Fruit fly (Drosophila melanogaster): ENCODE data around the gene CG13055.

Gene CG13055

DNA sequence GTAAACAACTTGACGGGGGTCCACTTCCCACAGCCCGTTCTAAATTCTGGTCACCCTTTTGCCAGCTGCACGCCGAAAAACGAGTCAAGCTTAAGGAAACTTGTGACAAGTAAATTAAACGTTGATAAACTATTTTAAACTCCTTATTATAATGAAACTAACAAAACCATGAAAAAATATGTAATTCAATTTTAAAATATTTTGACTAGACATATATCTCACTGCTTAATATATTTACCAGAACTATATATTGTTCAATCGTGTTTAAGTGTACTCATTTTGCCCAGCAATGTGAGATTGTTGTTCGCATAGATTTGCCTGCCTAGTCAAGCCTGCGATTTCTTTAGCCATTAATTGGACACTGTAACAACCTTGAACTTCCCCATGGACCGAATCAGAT, 7.4 kb upstream of the CG13055 start, which contains the start of gene CG13053 (continued):
- TF ChIP-seq salr (GFP tag; optimal IDR thresholded peaks at IDR 0.05) (peak in 1 of 2 experiments; percentile 25), svp (GFP tag) (no peak), Hr38 (GFP tag; optimal IDR thresholded peaks at IDR 0.05) (no peak), ss (GFP tag; optimal IDR thresholded peaks at IDR 0.05) (peak; percentile 50 to 73), pdm3 (GFP tag; optimal IDR thresholded peaks at IDR 0.05) (no peak), Eip78C (GFP tag) (peak; percentile 89), Eip75B (GFP tag; optimal IDR thresholded peaks at IDR 0.05) (peak; percentile 58)

DNA sequence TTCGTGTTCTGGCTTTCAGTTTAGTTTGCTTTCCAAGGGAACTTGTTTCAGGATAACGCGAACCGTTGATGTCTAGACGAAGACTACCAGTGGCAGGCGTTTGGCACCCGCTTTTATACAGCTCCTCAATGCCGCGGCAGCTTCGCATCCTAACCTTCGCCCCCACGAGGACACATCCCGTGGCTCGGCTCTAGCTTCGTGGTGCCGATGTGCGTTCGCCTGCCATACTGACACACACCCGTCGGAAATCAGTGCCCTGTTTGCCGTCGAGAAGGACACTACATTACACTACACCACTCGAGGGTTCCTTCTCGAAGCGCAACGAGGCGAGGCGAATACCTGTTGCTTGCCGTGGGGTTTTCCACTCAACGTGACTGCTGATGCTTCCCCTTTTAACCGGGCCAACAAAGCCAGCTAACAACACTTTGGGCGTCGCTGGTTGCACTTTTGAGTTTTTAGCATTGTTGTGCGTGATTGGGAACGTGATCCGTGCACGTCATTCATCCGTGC, 5.0 kb upstream of the CG13055 start, which contains the start of gene CG13054:
TSS of gene CG13054 (minus strand) at position 74 of the 510 bp plus-strand sequence.
- TF ChIP-seq Eip78C (GFP tag) (no peak), Eip93F (GFP tag; optimal IDR thresholded peaks at IDR 0.05) (no peak), CG3032 (tag; optimal IDR thresholded peaks at IDR 0.05) (no peak), CG3919 (GFP tag; optimal IDR thresholded peaks at IDR 0.05) (no peak), CG15336 (GFP tag; IDR thresholded peaks at IDR 0.05) (no peak), topi (GFP tag; optimal IDR thresholded peaks at IDR 0.05) (no peak), ss (GFP tag; optimal IDR thresholded peaks at IDR 0.05) (no peak), fd59A (GFP tag; optimal IDR thresholded peaks at IDR 0.05) (no peak), Ets96B (tag; optimal IDR thresholded peaks at IDR 0.05) (no peak), lz (GFP tag; optimal IDR thresholded peaks at IDR 0.05) (no peak), CG11902 (GFP tag; optimal IDR thresholded peaks at IDR 0.05) (no peak), Eip75B (GFP tag; optimal IDR thresholded peaks at IDR 0.05) (no peak), Sox15 (GFP tag; optimal IDR thresholded peaks at IDR 0.05) (no peak)

DNA sequence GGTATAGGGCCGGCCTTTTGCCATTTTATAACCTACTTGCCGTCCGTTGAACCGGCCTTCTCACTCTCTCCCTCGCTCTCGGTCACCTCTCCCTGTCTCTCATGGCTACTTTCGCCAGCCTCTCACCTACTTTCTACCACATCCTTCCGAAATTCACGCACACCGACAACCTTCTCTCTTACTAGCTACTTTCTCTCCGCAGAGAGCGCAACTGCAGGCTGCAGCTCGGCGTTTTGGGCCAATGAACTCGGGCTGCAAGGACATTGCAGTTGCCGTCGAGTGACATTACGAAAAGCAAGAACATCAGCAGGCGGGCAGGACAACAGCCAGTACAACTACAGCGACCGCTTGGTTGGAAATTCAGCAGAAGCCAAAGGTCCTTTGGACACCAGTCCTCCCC, 10.9 kb downstream of the CG13055 start:
- TF ChIP-seq Eip93F (GFP tag; optimal IDR thresholded peaks at IDR 0.05) (no peak), CG15336 (GFP tag; IDR thresholded peaks at IDR 0.05) (no peak), CG1621 (tag; optimal IDR thresholded peaks at IDR 0.05) (no peak), achi (GFP tag; optimal IDR thresholded peaks at IDR 0.05) (no peak), CG8319 (GFP tag; optimal IDR thresholded peaks at IDR 0.05) (no peak), Sox14 (GFP tag; optimal IDR thresholded peaks at IDR 0.05) (no peak), dac (GFP tag; optimal IDR thresholded peaks at IDR 0.05) (no peak), CG11902 (GFP tag; optimal IDR thresholded peaks at IDR 0.05) (no peak), CG34406 (GFP tag; optimal IDR thresholded peaks at IDR 0.05) (no peak), Sox15 (GFP tag; optimal IDR thresholded peaks at IDR 0.05) (no peak), CG3919 (GFP tag; optimal IDR thresholded peaks at IDR 0.05) (no peak), salr (GFP tag; optimal IDR thresholded peaks at IDR 0.05) (no peak), esn (GFP tag; optimal IDR thresholded peaks at IDR 0.05) (no peak), acj6 (GFP tag; optimal IDR thresholded peaks at IDR 0.05) (no peak), eg (GFP tag; IDR thresholded peaks at IDR 0.05) (no peak), CG11762 (GFP tag; optimal IDR thresholded peaks at IDR 0.05; ENCODE audit: insufficient read depth) (no peak), CG6808 (GFP tag; optimal IDR thresholded peaks at IDR 0.05) (no peak), Smox (GFP tag; optimal IDR thresholded peaks at IDR 0.05) (no peak), CG4318 (GFP tag; optimal IDR thresholded peaks at IDR 0.05) (no peak)

DNA sequence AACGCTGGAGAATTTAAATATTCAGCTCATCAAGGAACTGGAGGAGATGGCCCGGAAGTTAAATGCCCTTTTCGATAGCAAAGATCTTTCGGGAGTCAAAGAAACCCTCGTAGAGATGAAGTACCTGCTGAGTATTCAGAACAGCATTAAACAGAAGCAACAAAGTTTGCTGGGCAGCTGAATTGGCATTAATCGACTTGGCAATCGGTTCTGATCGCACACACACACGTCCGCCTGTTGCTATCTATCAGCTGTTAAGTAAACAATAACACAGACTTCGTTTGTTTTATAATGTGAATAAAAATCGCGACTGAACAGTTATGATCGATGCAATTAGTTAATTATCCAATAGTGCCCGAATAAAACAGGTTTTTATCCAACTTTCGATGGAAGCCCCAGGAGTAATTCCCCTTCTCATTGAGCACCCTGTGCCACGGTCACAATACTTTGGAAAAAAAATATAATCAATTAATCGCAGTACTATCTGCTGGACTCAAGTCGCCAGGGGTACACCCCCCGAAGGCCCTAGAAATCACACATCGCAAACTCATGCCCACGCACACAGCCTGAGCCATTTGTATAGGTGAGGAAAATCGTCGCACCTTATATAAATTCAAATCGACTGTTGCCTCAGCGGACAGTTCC, 18.2 kb downstream of the CG13055 start:
- peak; percentile 38 for TF ChIP-seq Sox14 (GFP tag; optimal IDR thresholded peaks at IDR 0.05)
- no peak for TF ChIP-seq acj6 (GFP tag; optimal IDR thresholded peaks at IDR 0.05)
- TF ChIP-seq Blimp-1 (GFP tag; optimal IDR thresholded peaks at IDR 0.05), result no peak
- peak; percentile 28 for TF ChIP-seq vri (GFP tag; optimal IDR thresholded peaks at IDR 0.05)
- TF ChIP-seq CG6854 (GFP tag; optimal IDR thresholded peaks at IDR 0.05), result peak; percentile 14
- no peak for TF ChIP-seq fd59A (GFP tag; optimal IDR thresholded peaks at IDR 0.05)
- TF ChIP-seq svp (GFP tag), result peak; percentile 86
- TF ChIP-seq dsx (GFP tag; optimal IDR thresholded peaks at IDR 0.05; ENCODE audit: poor library complexity, severe bottlenecking), result peak; percentile 56
- no peak for TF ChIP-seq ss (GFP tag; optimal IDR thresholded peaks at IDR 0.05)
- peak; percentile 0 for TF ChIP-seq CG6808 (GFP tag; optimal IDR thresholded peaks at IDR 0.05)
- no peak for TF ChIP-seq cyc (GFP tag; optimal IDR thresholded peaks at IDR 0.05)
- TF ChIP-seq CG10669 (GFP tag; optimal IDR thresholded peaks at IDR 0.05), result no peak
- no peak for TF ChIP-seq achi (GFP tag; optimal IDR thresholded peaks at IDR 0.05)
- no peak for TF ChIP-seq Hr38 (GFP tag; optimal IDR thresholded peaks at IDR 0.05)
- TF ChIP-seq Eip78C (GFP tag), result peak; percentile 67
- no peak for TF ChIP-seq Eip93F (GFP tag; optimal IDR thresholded peaks at IDR 0.05)
- no peak for TF ChIP-seq CG32006 (GFP tag; optimal IDR thresholded peaks at IDR 0.05)

Data from whole organism, prepupa.